Worm (Caenorhabditis elegans) whole organism, midembryonic: ENCODE results near the gene mca-2.

ENCODE experiments used
- cog-1 ChIP-seq: sonication (generic microtip); optimal IDR thresholded peaks from 2 replicates; lab custom pipeline; 2016; ENCODE audit warnings: missing genetic modification characterization, missing compliant biosample characterization
- flt-1 ChIP-seq: fragments of 200-800 bp; sonication (Bioruptor generic); IDR thresholded peaks from 2 replicates; pipeline ENCODE4 v1.3.6; 2022; ENCODE audit warnings: missing genetic modification characterization, missing compliant biosample characterization
- med-1 ChIP-seq: sonication (generic microtip); optimal IDR thresholded peaks from 2 replicates; lab custom pipeline; 2017; ENCODE audit warnings: missing genetic modification characterization, mild to moderate bottlenecking, missing compliant biosample characterization, antibody characterized with exemption, missing genetic modification reagents; ENCODE audit not compliant: insufficient read depth
- ref-1 ChIP-seq: fragments of 200-800 bp; sonication (Bioruptor generic); conservative IDR thresholded peaks from 2 replicates; pipeline ENCODE4 v1.3.6; 2022; ENCODE audit warnings: missing genetic modification reagents, missing genetic modification characterization, missing compliant biosample characterization
- ztf-29 ChIP-seq: fragments of 200-800 bp; sonication (Bioruptor generic); IDR thresholded peaks from 2 replicates; pipeline ENCODE4 v1.3.6; 2022; ENCODE audit warnings: missing genetic modification reagents, missing genetic modification characterization, missing compliant biosample characterization

ce11 chrIV:2102793-2103192, 19.0 kb downstream of the mca-2 start, which contains the start of gene C23H5.15:
- TF ChIP-seq med-1 (GFP tag; lab: Kevin White, UChicago) (no peak), ztf-29 (GFP tag; lab: Robert Waterston, UW) (no peak), cog-1 (no peak), ref-1 (GFP tag; lab: Robert Waterston, UW) (no peak), flt-1 (GFP tag; lab: Robert Waterston, UW) (no peak)
